Worm (Caenorhabditis elegans) whole organism, L2 larva: ENCODE measurements around the gene sma-1.

ENCODE experiments used
- C34F6.9 ChIP-seq: fragments of 150-350 bp; optimal IDR thresholded peaks from 2 replicates; lab custom pipeline; 2014; ENCODE audit warnings: missing biosample characterization, missing genetic modification characterization
- F13H6.1 ChIP-seq: sonication (generic microtip); optimal IDR thresholded peaks from 2 replicates; lab custom pipeline; 2016; ENCODE audit warnings: missing genetic modification characterization, missing compliant biosample characterization
- R02D3.7 ChIP-seq: fragments of 150-350 bp; optimal IDR thresholded peaks from 2 replicates; lab custom pipeline; 2014; ENCODE audit warnings: missing biosample characterization, missing genetic modification characterization
- Y55F3AM.14 ChIP-seq: fragments of 200-800 bp; sonication (Bioruptor generic); optimal IDR thresholded peaks from 2 replicates; lab custom pipeline; 2018; ENCODE audit warnings: mild to moderate bottlenecking, missing genetic modification characterization, missing compliant biosample characterization
- ZK546.5 ChIP-seq: sonication (generic microtip); optimal IDR thresholded peaks from 2 replicates; lab custom pipeline; 2017; ENCODE audit warnings: missing biosample characterization, missing genetic modification characterization
- alr-1 ChIP-seq: fragments of 150-350 bp; optimal IDR thresholded peaks from 2 replicates; lab custom pipeline; 2014; ENCODE audit warnings: missing biosample characterization, missing genetic modification characterization
- aly-2 ChIP-seq: fragments of 150-350 bp; optimal IDR thresholded peaks from 2 replicates; lab custom pipeline; 2014; ENCODE audit warnings: missing biosample characterization, missing genetic modification characterization
- ama-1 ChIP-seq: fragments of 150-350 bp; optimal IDR thresholded peaks from 2 replicates; lab custom pipeline; 2018; ENCODE audit warnings: inconsistent platforms
- blmp-1 ChIP-seq: sonication (generic microtip); optimal IDR thresholded peaks from 2 replicates; lab custom pipeline; 2017; ENCODE audit warnings: missing genetic modification characterization, mild to moderate bottlenecking, missing compliant biosample characterization, antibody characterized with exemption, moderate library complexity; ENCODE audit not compliant: insufficient read depth
- ceh-16 ChIP-seq: fragments of 150-350 bp; optimal IDR thresholded peaks from 2 replicates; lab custom pipeline; 2014; ENCODE audit warnings: missing biosample characterization, missing genetic modification characterization
- ceh-82 ChIP-seq: fragments of 150-350 bp; optimal IDR thresholded peaks from 2 replicates; lab custom pipeline; 2014; ENCODE audit warnings: missing biosample characterization, missing genetic modification characterization
- crh-2 ChIP-seq: sonication (generic microtip); optimal IDR thresholded peaks from 2 replicates; lab custom pipeline; 2017; ENCODE audit warnings: missing biosample characterization, missing genetic modification characterization
- dmd-4 ChIP-seq: sonication (generic microtip); optimal IDR thresholded peaks from 2 replicates; lab custom pipeline; 2017; ENCODE audit warnings: missing biosample characterization, missing genetic modification characterization
- egl-27 ChIP-seq: sonication (generic microtip); optimal IDR thresholded peaks from 3 replicates; lab custom pipeline; 2017; ENCODE audit warnings: missing biosample characterization, missing genetic modification reagents, missing genetic modification characterization
- elt-1 ChIP-seq: fragments of 150-350 bp; optimal IDR thresholded peaks from 2 replicates; lab custom pipeline; 2014; ENCODE audit warnings: missing biosample characterization, missing genetic modification characterization
- elt-3 ChIP-seq: sonication (generic microtip); optimal IDR thresholded peaks from 2 replicates; lab custom pipeline; 2017; ENCODE audit warnings: missing biosample characterization, missing genetic modification characterization
- fos-1 ChIP-seq: fragments of 150-350 bp; optimal IDR thresholded peaks from 2 replicates; lab custom pipeline; 2014; ENCODE audit warnings: missing biosample characterization, missing genetic modification characterization
- gmeb-1 ChIP-seq: fragments of 150-350 bp; optimal IDR thresholded peaks from 2 replicates; lab custom pipeline; 2014; ENCODE audit warnings: missing biosample characterization, missing genetic modification characterization
- lin-11 ChIP-seq: fragments of 150-350 bp; sonication (generic microtip); optimal IDR thresholded peaks from 2 replicates; lab custom pipeline; 2014; ENCODE audit warnings: missing biosample characterization, missing genetic modification characterization, inconsistent platforms, mixed read lengths
- lin-13 ChIP-seq: fragments of 150-350 bp; optimal IDR thresholded peaks from 2 replicates; lab custom pipeline; 2014; ENCODE audit warnings: missing biosample characterization, missing genetic modification reagents, missing genetic modification characterization
- lin-39 ChIP-seq: fragments of 150-350 bp; optimal IDR thresholded peaks from 2 replicates; lab custom pipeline; 2014; ENCODE audit warnings: missing biosample characterization, missing genetic modification reagents, missing genetic modification characterization
- mab-5 ChIP-seq: fragments of 150-350 bp; optimal IDR thresholded peaks from 2 replicates; lab custom pipeline; 2014; ENCODE audit warnings: missing biosample characterization, missing genetic modification characterization
- mbf-1 ChIP-seq: sonication (generic microtip); optimal IDR thresholded peaks from 2 replicates; lab custom pipeline; 2017; ENCODE audit warnings: missing biosample characterization, missing genetic modification characterization
- mdl-1 ChIP-seq, 2 experiments: fragments of 150-350 bp in 1 of 2; sonication (generic microtip) in 1 of 2; optimal IDR thresholded peaks; 2 replicates each; lab custom pipeline; 2017; ENCODE audit warnings: missing biosample characterization in 2 of 2, missing genetic modification characterization in 2 of 2
- nhr-10 ChIP-seq: sonication (generic microtip); optimal IDR thresholded peaks from 2 replicates; lab custom pipeline; 2017; ENCODE audit warnings: missing biosample characterization, missing genetic modification characterization
- nhr-11 ChIP-seq: fragments of 150-350 bp; optimal IDR thresholded peaks from 2 replicates; lab custom pipeline; 2014; ENCODE audit warnings: missing biosample characterization, missing genetic modification characterization
- nhr-12 ChIP-seq: fragments of 150-350 bp; optimal IDR thresholded peaks from 2 replicates; lab custom pipeline; 2014; ENCODE audit warnings: missing biosample characterization, missing genetic modification characterization
- nhr-129 ChIP-seq: fragments of 150-350 bp; optimal IDR thresholded peaks from 2 replicates; lab custom pipeline; 2014; ENCODE audit warnings: missing biosample characterization, missing genetic modification characterization
- nhr-21 ChIP-seq: fragments of 150-350 bp; optimal IDR thresholded peaks from 2 replicates; lab custom pipeline; 2014; ENCODE audit warnings: missing biosample characterization, missing genetic modification characterization
- nhr-23 ChIP-seq: fragments of 150-350 bp; optimal IDR thresholded peaks from 2 replicates; lab custom pipeline; 2014; ENCODE audit warnings: missing biosample characterization, missing genetic modification reagents, missing genetic modification characterization
- nhr-237 ChIP-seq: fragments of 150-350 bp; optimal IDR thresholded peaks from 2 replicates; lab custom pipeline; 2014; ENCODE audit warnings: missing biosample characterization, missing genetic modification characterization
- nhr-6 ChIP-seq: fragments of 150-350 bp; optimal IDR thresholded peaks from 2 replicates; lab custom pipeline; 2014; ENCODE audit warnings: missing biosample characterization, missing genetic modification characterization
- nhr-77 ChIP-seq: fragments of 150-350 bp; optimal IDR thresholded peaks from 2 replicates; lab custom pipeline; 2014; ENCODE audit warnings: missing biosample characterization, missing genetic modification characterization
- peb-1 ChIP-seq: fragments of 150-350 bp; optimal IDR thresholded peaks from 2 replicates; lab custom pipeline; 2014; ENCODE audit warnings: missing biosample characterization, missing genetic modification characterization
- skn-1 ChIP-seq: sonication (generic microtip); optimal IDR thresholded peaks from 2 replicates; lab custom pipeline; 2017; ENCODE audit warnings: missing biosample characterization, missing genetic modification characterization
- sma-3 ChIP-seq: sonication (generic microtip); optimal IDR thresholded peaks from 2 replicates; lab custom pipeline; 2016; ENCODE audit warnings: missing genetic modification reagents, missing genetic modification characterization, missing compliant biosample characterization
- sma-9 ChIP-seq, 2 experiments: fragments of 150-350 bp in 1 of 2; sonication (generic microtip) in 1 of 2; optimal IDR thresholded peaks; 2 replicates each; lab custom pipeline; 2014 to 2016; ENCODE audit warnings: missing genetic modification characterization in 2 of 2, mild to moderate bottlenecking in 1 of 2, missing biosample characterization in 1 of 2, missing compliant biosample characterization in 1 of 2, missing genetic modification reagents in 1 of 2, moderate library complexity in 1 of 2
- snpc-4 ChIP-seq: fragments of 150-350 bp; optimal IDR thresholded peaks from 2 replicates; lab custom pipeline; 2014; ENCODE audit warnings: missing biosample characterization, missing genetic modification characterization
- unc-39 ChIP-seq: fragments of 150-350 bp; optimal IDR thresholded peaks from 2 replicates; lab custom pipeline; 2014; ENCODE audit warnings: missing biosample characterization, missing genetic modification characterization
- unc-55 ChIP-seq: fragments of 150-350 bp; sonication (generic microtip); optimal IDR thresholded peaks from 3 replicates; lab custom pipeline; 2014; ENCODE audit warnings: missing biosample characterization, missing genetic modification reagents, missing genetic modification characterization
- unc-62 ChIP-seq: fragments of 150-350 bp; optimal IDR thresholded peaks from 2 replicates; lab custom pipeline; 2014; ENCODE audit warnings: missing biosample characterization, missing genetic modification reagents, missing genetic modification characterization
- zag-1 ChIP-seq: fragments of 150-350 bp; optimal IDR thresholded peaks from 2 replicates; lab custom pipeline; 2014; ENCODE audit warnings: missing biosample characterization, missing genetic modification characterization
- ztf-1 ChIP-seq: fragments of 200-800 bp; sonication (Bioruptor generic); conservative IDR thresholded peaks from 2 replicates; pipeline ENCODE4 v1.3.6; 2022; ENCODE audit warnings: missing genetic modification characterization, missing compliant biosample characterization
- ztf-11 ChIP-seq: sonication (generic microtip); optimal IDR thresholded peaks from 2 replicates; lab custom pipeline; 2017; ENCODE audit warnings: missing biosample characterization, missing genetic modification characterization
- ztf-4 ChIP-seq: fragments of 150-350 bp; optimal IDR thresholded peaks from 2 replicates; lab custom pipeline; 2014; ENCODE audit warnings: missing biosample characterization, missing genetic modification characterization

Gene sma-1

DNA sequence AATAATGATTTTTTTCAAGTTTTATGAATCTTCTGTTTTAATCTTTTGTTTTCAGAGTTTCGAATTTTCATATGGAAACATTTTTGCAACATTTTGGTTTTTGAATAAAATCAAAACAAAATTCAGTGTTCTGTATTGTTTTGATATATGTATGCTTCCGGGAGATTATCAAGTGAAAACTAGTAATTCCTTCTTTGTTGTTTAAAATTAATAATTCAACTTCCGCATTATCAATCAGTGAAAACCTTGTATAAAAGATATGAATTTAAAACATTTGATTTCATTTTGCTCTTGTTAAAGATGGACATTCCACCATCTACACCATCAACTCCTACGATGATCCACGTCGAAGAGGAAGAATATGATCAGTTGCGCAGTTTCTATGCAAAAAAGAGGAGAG is 19.5 kb upstream of the sma-1 start, which contains the start of gene sulp-5:
TSS of gene sulp-5 (plus strand) at position 301 of the 400 bp plus-strand sequence.
- TF ChIP-seq gmeb-1 (no peak), sma-9 (GFP tag; optimal IDR thresholded peaks at IDR 0.05; lab: Kevin White, UChicago) (no peak), sma-9 (tag; optimal IDR thresholded peaks at IDR 0.05; lab: Kevin White, UChicago) (no peak), ceh-16 (no peak), elt-3 (no peak), nhr-10 (no peak), nhr-23 (no peak), Y55F3AM.14 (GFP tag; lab: Kevin White, UChicago) (no peak), peb-1 (tag; lab: Kevin White, UChicago) (no peak), alr-1 (no peak), R02D3.7 (tag; lab: Kevin White, UChicago) (no peak), ztf-11 (tag; lab: Kevin White, UChicago) (no peak), skn-1 (tag; lab: Kevin White, UChicago) (no peak), nhr-237 (tag; lab: Kevin White, UChicago) (no peak)
- TF ChIP-seq, all 48 proteins: peak for 0

ce11 chrV:11883215-11883614 is 16.0 kb upstream of the sma-1 start:
- TF ChIP-seq sma-9 (GFP tag; optimal IDR thresholded peaks at IDR 0.05; lab: Kevin White, UChicago): peak; percentile 2
- TF ChIP-seq sma-9 (tag; optimal IDR thresholded peaks at IDR 0.05; lab: Kevin White, UChicago): no peak
- TF ChIP-seq nhr-129: peak; percentile 34
- TF ChIP-seq blmp-1 (tag; lab: Kevin White, UChicago): no peak

- TF ChIP-seq elt-1 (tag; lab: Kevin White, UChicago) (no peak), F13H6.1 (tag; lab: Kevin White, UChicago) (peak; percentile 4), fos-1 (tag; lab: Kevin White, UChicago) (peak; percentile 50), nhr-129 (peak; percentile 65), crh-2 (peak; percentile 44), unc-55 (no peak), sma-9 (GFP tag; optimal IDR thresholded peaks at IDR 0.05; lab: Kevin White, UChicago) (peak; percentile 71), sma-9 (tag; optimal IDR thresholded peaks at IDR 0.05; lab: Kevin White, UChicago) (no peak)
These were observed 14.2 kb upstream of the sma-1 start for ce11 chrV:11885087-11885486.

ce11 chrV:11885939-11886338 is 13.3 kb upstream of the sma-1 start:
- TF ChIP-seq nhr-77 (tag; lab: Kevin White, UChicago) (no peak), unc-39 (no peak), ceh-16 (no peak), nhr-129 (peak; percentile 91), nhr-6 (tag; lab: Kevin White, UChicago) (peak; percentile 3), mab-5 (tag; lab: Kevin White, UChicago) (no peak), aly-2 (no peak), crh-2 (peak; percentile 82), fos-1 (tag; lab: Kevin White, UChicago) (peak; percentile 10), unc-62 (GFP tag; lab: Kevin White, UChicago) (no peak), mdl-1 (tag; optimal IDR thresholded peaks at IDR 0.05; lab: Kevin White, UChicago) (peak in 1 of 2 experiments; percentile 84), zag-1 (tag; lab: Kevin White, UChicago) (no peak), ztf-4 (tag; lab: Kevin White, UChicago) (peak; percentile 60), ceh-82 (no peak), alr-1 (no peak), nhr-21 (tag; lab: Kevin White, UChicago) (peak; percentile 58), elt-3 (no peak), blmp-1 (tag; lab: Kevin White, UChicago) (peak; percentile 69), lin-11 (tag; lab: Kevin White, UChicago) (no peak), egl-27 (tag; lab: Kevin White, UChicago) (peak; percentile 51), dmd-4 (no peak), F13H6.1 (tag; lab: Kevin White, UChicago) (peak; percentile 87), C34F6.9 (peak; percentile 51), lin-13 (GFP tag; lab: Kevin White, UChicago) (peak; percentile 25), snpc-4 (no peak), lin-39 (tag; lab: Kevin White, UChicago) (no peak), nhr-237 (tag; lab: Kevin White, UChicago) (no peak), unc-55 (no peak), sma-3 (GFP tag; lab: Kevin White, UChicago) (peak; percentile 52), skn-1 (tag; lab: Kevin White, UChicago) (no peak), ztf-1 (GFP tag; lab: Robert Waterston, UW) (no peak), nhr-23 (no peak), mbf-1 (no peak), sma-9 (GFP tag; optimal IDR thresholded peaks at IDR 0.05; lab: Kevin White, UChicago) (peak; percentile 95), sma-9 (tag; optimal IDR thresholded peaks at IDR 0.05; lab: Kevin White, UChicago) (no peak), Y55F3AM.14 (GFP tag; lab: Kevin White, UChicago) (no peak), nhr-10 (no peak), gmeb-1 (peak; percentile 70), ZK546.5 (tag; lab: Kevin White, UChicago) (no peak), nhr-12 (tag; lab: Kevin White, UChicago) (no peak), peb-1 (tag; lab: Kevin White, UChicago) (no peak), nhr-11 (tag; lab: Kevin White, UChicago) (no peak), ama-1 (lab: Kevin White, UChicago) (no peak), elt-1 (tag; lab: Kevin White, UChicago) (no peak), R02D3.7 (tag; lab: Kevin White, UChicago) (no peak)
